Worm (Caenorhabditis elegans) whole organism, young adult: ENCODE results near the gene mlc-2.

Source experiments
- B0336.3 ChIP-seq: fragments of 200-800 bp; sonication (Bioruptor generic); IDR thresholded peaks from 2 replicates; pipeline ENCODE4 v1.3.6; 2022; ENCODE audit warnings: missing genetic modification characterization, missing compliant biosample characterization
- D2030.7 ChIP-seq: fragments of 200-800 bp; sonication (Bioruptor generic); IDR thresholded peaks from 2 replicates; pipeline ENCODE4 v1.3.6; 2022; ENCODE audit warnings: missing genetic modification reagents, missing genetic modification characterization, missing compliant biosample characterization
- F10E7.11 ChIP-seq: sonication (generic microtip); optimal IDR thresholded peaks from 2 replicates; lab custom pipeline; 2017; ENCODE audit warnings: mild to moderate bottlenecking, missing genetic modification characterization, moderate library complexity, missing compliant biosample characterization
- F23B12.7 ChIP-seq: sonication (generic microtip); optimal IDR thresholded peaks from 2 replicates; lab custom pipeline; 2017; ENCODE audit warnings: missing genetic modification characterization, mild to moderate bottlenecking, missing compliant biosample characterization, antibody characterized with exemption, moderate library complexity; ENCODE audit not compliant: insufficient read depth
- F37B4.10 ChIP-seq: fragments of 200-800 bp; sonication (Bioruptor generic); IDR thresholded peaks from 2 replicates; pipeline ENCODE4 v1.3.6; 2022; ENCODE audit warnings: missing genetic modification characterization, missing compliant biosample characterization
- F39B2.1 ChIP-seq: fragments of 200-800 bp; sonication (Bioruptor generic); IDR thresholded peaks from 2 replicates; pipeline ENCODE4 v1.3.6; 2022; ENCODE audit warnings: missing genetic modification reagents, missing genetic modification characterization, missing compliant biosample characterization
- F57C9.4 ChIP-seq: sonication (generic microtip); optimal IDR thresholded peaks from 2 replicates; lab custom pipeline; 2017; ENCODE audit warnings: mild to moderate bottlenecking, missing genetic modification characterization, missing compliant biosample characterization
- K12H6.12 ChIP-seq: fragments of 200-800 bp; sonication (Bioruptor generic); optimal IDR thresholded peaks from 2 replicates; lab custom pipeline; 2018; ENCODE audit warnings: mild to moderate bottlenecking, missing genetic modification characterization, missing compliant biosample characterization
- Y56A3A.18 ChIP-seq: fragments of 200-800 bp; sonication (Bioruptor generic); IDR thresholded peaks from 2 replicates; pipeline ENCODE4 v1.3.6; 2022; ENCODE audit warnings: missing genetic modification reagents, missing genetic modification characterization, missing compliant biosample characterization
- Y79H2A.3 ChIP-seq: fragments of 200-800 bp; sonication (Bioruptor generic); conservative IDR thresholded peaks from 2 replicates; pipeline ENCODE4 v1.3.6; 2022; ENCODE audit warnings: missing genetic modification reagents, missing genetic modification characterization, missing compliant biosample characterization
- Y95B8A.8 ChIP-seq: fragments of 200-800 bp; sonication (Bioruptor generic); IDR thresholded peaks from 2 replicates; pipeline ENCODE4 v1.3.6; 2022; ENCODE audit warnings: missing genetic modification reagents, missing genetic modification characterization, missing compliant biosample characterization
- aptf-2 ChIP-seq: fragments of 200-800 bp; sonication (Bioruptor generic); conservative IDR thresholded peaks from 2 replicates; pipeline ENCODE4 v1.3.6; 2022; ENCODE audit warnings: missing genetic modification reagents, missing genetic modification characterization, missing compliant biosample characterization
- athp-1 ChIP-seq: sonication (generic microtip); optimal IDR thresholded peaks from 2 replicates; lab custom pipeline; 2017; ENCODE audit warnings: mild to moderate bottlenecking, missing genetic modification characterization, missing compliant biosample characterization
- ccch-3 ChIP-seq: fragments of 200-800 bp; sonication (Bioruptor generic); optimal IDR thresholded peaks from 2 replicates; lab custom pipeline; 2018; ENCODE audit warnings: mild to moderate bottlenecking, missing genetic modification characterization, missing compliant biosample characterization
- cebp-2 ChIP-seq: fragments of 200-800 bp; sonication (Bioruptor generic); IDR thresholded peaks from 2 replicates; pipeline ENCODE4 v1.3.6; 2022; ENCODE audit warnings: missing genetic modification characterization, missing compliant biosample characterization
- ceh-58 ChIP-seq: fragments of 200-800 bp; sonication (Bioruptor generic); IDR thresholded peaks from 2 replicates; pipeline ENCODE4 v1.3.6; 2022; ENCODE audit warnings: missing genetic modification characterization, missing compliant biosample characterization
- ceh-79 ChIP-seq: sonication (generic microtip); optimal IDR thresholded peaks from 2 replicates; lab custom pipeline; 2017; ENCODE audit warnings: mild to moderate bottlenecking, missing genetic modification characterization, missing compliant biosample characterization
- ceh-91 ChIP-seq: fragments of 200-800 bp; sonication (Bioruptor generic); IDR thresholded peaks from 2 replicates; pipeline ENCODE4 v1.3.6; 2022; ENCODE audit warnings: missing genetic modification reagents, missing genetic modification characterization, missing compliant biosample characterization
- chd-7 ChIP-seq: sonication (generic microtip); optimal IDR thresholded peaks from 2 replicates; lab custom pipeline; 2016; ENCODE audit warnings: mild to moderate bottlenecking, missing genetic modification characterization, moderate library complexity, missing compliant biosample characterization
- die-1 ChIP-seq: sonication (generic microtip); optimal IDR thresholded peaks from 2 replicates; lab custom pipeline; 2016; ENCODE audit warnings: missing genotype, mild to moderate bottlenecking, missing genetic modification characterization, missing compliant biosample characterization
- dpl-1 ChIP-seq: fragments of 150-350 bp; optimal IDR thresholded peaks from 2 replicates; lab custom pipeline; 2014; ENCODE audit warnings: missing biosample characterization, missing genetic modification reagents, missing genetic modification characterization
- efl-1 ChIP-seq: fragments of 150-350 bp; optimal IDR thresholded peaks from 2 replicates; lab custom pipeline; 2014; ENCODE audit warnings: missing biosample characterization, missing genetic modification reagents, missing genetic modification characterization
- egl-44 ChIP-seq: fragments of 200-800 bp; sonication (Bioruptor generic); IDR thresholded peaks from 2 replicates; pipeline ENCODE4 v1.3.6; 2022; ENCODE audit warnings: missing genetic modification reagents, missing genetic modification characterization, missing compliant biosample characterization
- egrh-3 ChIP-seq: fragments of 200-800 bp; sonication (Bioruptor generic); IDR thresholded peaks from 2 replicates; pipeline ENCODE4 v1.3.6; 2022; ENCODE audit warnings: missing genetic modification reagents, missing genetic modification characterization, missing compliant biosample characterization
- gei-17 ChIP-seq: fragments of 200-800 bp; sonication (Bioruptor generic); optimal IDR thresholded peaks from 2 replicates; lab custom pipeline; 2018; ENCODE audit warnings: mild to moderate bottlenecking, missing genetic modification characterization, missing compliant biosample characterization
- hlh-26 ChIP-seq: fragments of 200-800 bp; sonication (Bioruptor generic); conservative IDR thresholded peaks from 2 replicates; pipeline ENCODE4 v1.3.6; 2022; ENCODE audit warnings: missing genetic modification reagents, missing genetic modification characterization, missing compliant biosample characterization
- hmg-1.2 ChIP-seq: fragments of 200-800 bp; sonication (Bioruptor generic); IDR thresholded peaks from 2 replicates; pipeline ENCODE4 v1.3.6; 2022; ENCODE audit warnings: missing genetic modification reagents, missing genetic modification characterization, missing compliant biosample characterization
- let-526 ChIP-seq: fragments of 200-800 bp; sonication (Bioruptor generic); IDR thresholded peaks from 2 replicates; pipeline ENCODE4 v1.3.6; 2022; ENCODE audit warnings: missing genetic modification reagents, missing genetic modification characterization, missing compliant biosample characterization
- lin-35 ChIP-seq, 3 experiments: fragments of 150-350 bp in 2 of 3; sonication (generic microtip) in 1 of 3; optimal IDR thresholded peaks; 2 replicates each; lab custom pipeline; 2014 to 2018; ENCODE audit warnings: missing biosample characterization in 3 of 3, missing genetic modification characterization in 3 of 3, missing genetic modification reagents in 3 of 3
- lin-54 ChIP-seq: fragments of 200-800 bp; sonication (Bioruptor generic); optimal IDR thresholded peaks from 2 replicates; lab custom pipeline; 2018; ENCODE audit warnings: mild to moderate bottlenecking, missing genetic modification characterization, missing compliant biosample characterization
- lsy-27 ChIP-seq: sonication (generic microtip); optimal IDR thresholded peaks from 2 replicates; lab custom pipeline; 2017; ENCODE audit warnings: missing genetic modification characterization, mild to moderate bottlenecking, missing compliant biosample characterization, antibody characterized with exemption, missing genotype, borderline replicate concordance; ENCODE audit not compliant: insufficient read depth
- mel-28 ChIP-seq: sonication (generic microtip); optimal IDR thresholded peaks from 2 replicates; lab custom pipeline; 2016; ENCODE audit warnings: borderline replicate concordance, mild to moderate bottlenecking, missing genetic modification characterization, missing compliant biosample characterization
- mes-4 ChIP-seq: sonication (generic microtip); optimal IDR thresholded peaks from 2 replicates; lab custom pipeline; 2016; ENCODE audit warnings: missing genotype, missing genetic modification characterization, missing compliant biosample characterization
- nfya-1 ChIP-seq: sonication (generic microtip); optimal IDR thresholded peaks from 2 replicates; lab custom pipeline; 2017; ENCODE audit warnings: antibody characterized with exemption, missing compliant biosample characterization, missing genetic modification characterization, borderline replicate concordance; ENCODE audit not compliant: insufficient read depth
- nfyb-1 ChIP-seq: fragments of 200-800 bp; sonication (Bioruptor generic); IDR thresholded peaks from 2 replicates; pipeline ENCODE4 v1.3.6; 2022; ENCODE audit warnings: missing genetic modification reagents, missing genetic modification characterization, missing compliant biosample characterization
- nhr-179 ChIP-seq: sonication (generic microtip); optimal IDR thresholded peaks from 2 replicates; lab custom pipeline; 2016; ENCODE audit warnings: mild to moderate bottlenecking, missing genetic modification characterization, missing compliant biosample characterization
- nhr-90 ChIP-seq: sonication (generic microtip); optimal IDR thresholded peaks from 2 replicates; lab custom pipeline; 2016; ENCODE audit warnings: missing genotype, mild to moderate bottlenecking, missing genetic modification characterization, missing compliant biosample characterization
- pha-4 ChIP-seq: fragments of 150-350 bp; sonication (generic microtip); optimal IDR thresholded peaks from 2 replicates; lab custom pipeline; 2014; ENCODE audit warnings: missing biosample characterization, missing genetic modification reagents, missing genetic modification characterization
- sea-2 ChIP-seq: fragments of 200-800 bp; sonication (Bioruptor generic); IDR thresholded peaks from 2 replicates; pipeline ENCODE4 v1.3.6; 2022; ENCODE audit warnings: missing genetic modification characterization, missing compliant biosample characterization
- snpc-1.3 ChIP-seq: sonication (generic microtip); optimal IDR thresholded peaks from 2 replicates; lab custom pipeline; 2017; ENCODE audit warnings: missing genetic modification characterization, mild to moderate bottlenecking, missing compliant biosample characterization, antibody characterized with exemption, moderate library complexity, missing genotype, missing genetic modification reagents; ENCODE audit not compliant: insufficient read depth
- somi-1 ChIP-seq: fragments of 200-800 bp; sonication (Bioruptor generic); optimal IDR thresholded peaks from 2 replicates; lab custom pipeline; 2018; ENCODE audit warnings: mild to moderate bottlenecking, missing genetic modification characterization, missing compliant biosample characterization
- sptf-2 ChIP-seq: fragments of 200-800 bp; sonication (Bioruptor generic); optimal IDR thresholded peaks from 2 replicates; lab custom pipeline; 2018; ENCODE audit warnings: mild to moderate bottlenecking, missing genetic modification characterization, missing compliant biosample characterization
- tbx-9 ChIP-seq: sonication (generic microtip); optimal IDR thresholded peaks from 2 replicates; lab custom pipeline; 2016; ENCODE audit warnings: borderline replicate concordance, missing genetic modification characterization, inconsistent platforms, missing compliant biosample characterization
- tlf-1 ChIP-seq: fragments of 200-800 bp; sonication (Bioruptor generic); optimal IDR thresholded peaks from 2 replicates; lab custom pipeline; 2018; ENCODE audit warnings: mild to moderate bottlenecking, missing genetic modification characterization, missing compliant biosample characterization
- zfh-2 ChIP-seq: fragments of 200-800 bp; sonication (Bioruptor generic); conservative IDR thresholded peaks from 2 replicates; pipeline ENCODE4 v1.3.6; 2022; ENCODE audit warnings: missing genetic modification reagents, missing genetic modification characterization, missing compliant biosample characterization
- zim-3 ChIP-seq: sonication (generic microtip); optimal IDR thresholded peaks from 2 replicates; lab custom pipeline; 2017; ENCODE audit warnings: mild to moderate bottlenecking, missing genetic modification characterization, moderate library complexity, missing compliant biosample characterization
- ztf-26 ChIP-seq: sonication (generic microtip); optimal IDR thresholded peaks from 2 replicates; lab custom pipeline; 2017; ENCODE audit warnings: missing genetic modification characterization, missing compliant biosample characterization
- ztf-6 ChIP-seq: fragments of 200-800 bp; sonication (Bioruptor generic); IDR thresholded peaks from 2 replicates; pipeline ENCODE4 v1.3.6; 2022; ENCODE audit warnings: missing genetic modification reagents, missing genetic modification characterization, missing compliant biosample characterization

The mlc-2 gene

ce11 chrX:17419813-17420584 is 36.4 kb downstream of the mlc-2 start (continued):
- TF ChIP-seq nfyb-1 (GFP tag; lab: Robert Waterston, UW) (no peak), snpc-1.3 (no peak), chd-7 (peak; percentile 38), egrh-3 (GFP tag; lab: Robert Waterston, UW) (no peak), tbx-9 (no peak), zfh-2 (GFP tag; lab: Robert Waterston, UW) (no peak), F37B4.10 (GFP tag; lab: Robert Waterston, UW) (no peak), nfya-1 (no peak), athp-1 (no peak), sptf-2 (GFP tag; lab: Kevin White, UChicago) (no peak), ztf-6 (GFP tag; lab: Robert Waterston, UW) (no peak), Y79H2A.3 (GFP tag; lab: Robert Waterston, UW) (no peak), nhr-90 (tag; lab: Kevin White, UChicago) (no peak), efl-1 (GFP tag; lab: Kevin White, UChicago) (no peak), K12H6.12 (tag; lab: Kevin White, UChicago) (no peak), hmg-1.2 (GFP tag; lab: Robert Waterston, UW) (no peak), ceh-58 (GFP tag; lab: Robert Waterston, UW) (no peak), B0336.3 (GFP tag; lab: Robert Waterston, UW) (no peak), let-526 (no peak), lsy-27 (tag; lab: Kevin White, UChicago) (no peak), hlh-26 (GFP tag; lab: Robert Waterston, UW) (no peak), F39B2.1 (GFP tag; lab: Robert Waterston, UW) (no peak), Y56A3A.18 (GFP tag; lab: Robert Waterston, UW) (0 out of 2 replicates have a peak, but pooled peaks have one; percentile 7), somi-1 (GFP tag; lab: Kevin White, UChicago) (peak; percentile 11), F23B12.7 (no peak), ceh-91 (GFP tag; lab: Robert Waterston, UW) (no peak), lin-35 (GFP tag; optimal IDR thresholded peaks at IDR 0.05; lab: Kevin White, UChicago) (peak in 1 of 3 experiments; percentile 18), sea-2 (no peak), mes-4 (tag; lab: Kevin White, UChicago) (no peak), aptf-2 (GFP tag; lab: Robert Waterston, UW) (no peak), gei-17 (GFP tag; lab: Kevin White, UChicago) (peak; percentile 49), egl-44 (GFP tag; lab: Robert Waterston, UW) (no peak), nhr-179 (tag; lab: Kevin White, UChicago) (no peak), mel-28 (tag; lab: Kevin White, UChicago) (no peak), tlf-1 (GFP tag; lab: Kevin White, UChicago) (no peak), ccch-3 (no peak), F57C9.4 (no peak), dpl-1 (GFP tag; lab: Kevin White, UChicago) (no peak), D2030.7 (GFP tag; lab: Robert Waterston, UW) (no peak), Y95B8A.8 (GFP tag; lab: Robert Waterston, UW) (no peak), ztf-26 (tag; lab: Kevin White, UChicago) (peak; percentile 68), cebp-2 (GFP tag; lab: Robert Waterston, UW) (no peak), pha-4 (tag; lab: Kevin White, UChicago) (no peak), ceh-79 (no peak), zim-3 (tag; lab: Kevin White, UChicago) (no peak), lin-54 (GFP tag; lab: Kevin White, UChicago) (no peak), die-1 (no peak), F10E7.11 (tag; lab: Kevin White, UChicago) (no peak)
